Fruit fly (Drosophila melanogaster) whole organism, pupa: Measurements from ENCODE around the gene ctp.

Source experiments
- CG10348 ChIP-seq: fragments of 200-800 bp; sonication (Bioruptor generic); IDR thresholded peaks from 2 replicates; pipeline ENCODE4 v1.3.6; 2022; ENCODE audit warnings: missing biosample characterization, missing genetic modification characterization
- CG12605 ChIP-seq: fragments of 200-800 bp; sonication (Bioruptor generic); IDR thresholded peaks from 2 replicates; pipeline ENCODE4 v1.3.6; 2022; ENCODE audit warnings: missing biosample characterization, missing genetic modification characterization
- CG13204 ChIP-seq: fragments of 200-800 bp; sonication (Bioruptor generic); optimal IDR thresholded peaks from 2 replicates; lab custom pipeline; 2018; ENCODE audit warnings: missing biosample characterization, mild to moderate bottlenecking, missing genetic modification characterization, moderate library complexity
- CG14655 ChIP-seq: fragments of 200-800 bp; sonication (Bioruptor generic); optimal IDR thresholded peaks from 3 replicates; lab custom pipeline; 2017; ENCODE audit warnings: mild to moderate bottlenecking, missing biosample characterization, missing genetic modification reagents, missing genetic modification characterization
- CG15710 ChIP-seq: fragments of 200-800 bp; sonication (Bioruptor generic); optimal IDR thresholded peaks from 2 replicates; lab custom pipeline; 2018; ENCODE audit warnings: missing biosample characterization, mild to moderate bottlenecking, missing genetic modification characterization, moderate library complexity
- CG34367 ChIP-seq: fragments of 200-800 bp; sonication (Bioruptor generic); optimal IDR thresholded peaks from 2 replicates; lab custom pipeline; 2018; ENCODE audit warnings: missing biosample characterization, mild to moderate bottlenecking, missing genetic modification characterization
- CG8159 ChIP-seq: fragments of 200-800 bp; sonication (Bioruptor generic); optimal IDR thresholded peaks from 3 replicates; lab custom pipeline; 2018; ENCODE audit warnings: missing biosample characterization, mild to moderate bottlenecking, missing genetic modification characterization, moderate library complexity
- EcR ChIP-seq: fragments of 200-800 bp; sonication (Bioruptor generic); optimal IDR thresholded peaks from 3 replicates; lab custom pipeline; 2019; ENCODE audit warnings: missing biosample characterization, missing genetic modification characterization, mild to moderate bottlenecking, moderate library complexity, missing genetic modification reagents
- Ets98B ChIP-seq: fragments of 200-800 bp; sonication (Bioruptor generic); IDR thresholded peaks from 2 replicates; pipeline ENCODE4 v1.3.6; 2022; ENCODE audit warnings: missing biosample characterization, missing genetic modification characterization
- Snoo ChIP-seq: fragments of 200-800 bp; sonication (Bioruptor generic); optimal IDR thresholded peaks from 3 replicates; lab custom pipeline; 2017; ENCODE audit warnings: missing biosample characterization, mild to moderate bottlenecking, missing genetic modification characterization, inconsistent platforms
- fd96Ca ChIP-seq: fragments of 200-800 bp; sonication (Bioruptor generic); IDR thresholded peaks from 3 replicates; pipeline ENCODE4 v1.3.6; 2022; ENCODE audit warnings: missing biosample characterization, missing genetic modification characterization
- gl ChIP-seq: fragments of 200-800 bp; sonication (Bioruptor generic); optimal IDR thresholded peaks from 2 replicates; lab custom pipeline; 2018; ENCODE audit warnings: missing biosample characterization, mild to moderate bottlenecking, missing genetic modification characterization

- TF ChIP-seq fd96Ca (GFP tag; lab: Robert Waterston, UW) (no peak), CG13204 (GFP tag; lab: Kevin White, UChicago) (no peak), CG15710 (tag; lab: Kevin White, UChicago) (no peak), CG34367 (tag; lab: Kevin White, UChicago) (no peak), gl (tag; lab: Kevin White, UChicago) (no peak), CG8159 (tag; lab: Kevin White, UChicago) (no peak), CG10348 (no peak), CG14655 (no peak), EcR (GFP tag; lab: Kevin White, UChicago) (peak; percentile 91), Ets98B (GFP tag; lab: Robert Waterston, UW) (no peak), CG12605 (GFP tag; lab: Robert Waterston, UW) (no peak), Snoo (tag; lab: Kevin White, UChicago) (no peak)
Measured at dm6 chrX:4678146-4678912, 9.3 kb upstream of the ctp start.
